Worm (Caenorhabditis elegans): Measurements from ENCODE around the gene R04A9.9.

DNA sequence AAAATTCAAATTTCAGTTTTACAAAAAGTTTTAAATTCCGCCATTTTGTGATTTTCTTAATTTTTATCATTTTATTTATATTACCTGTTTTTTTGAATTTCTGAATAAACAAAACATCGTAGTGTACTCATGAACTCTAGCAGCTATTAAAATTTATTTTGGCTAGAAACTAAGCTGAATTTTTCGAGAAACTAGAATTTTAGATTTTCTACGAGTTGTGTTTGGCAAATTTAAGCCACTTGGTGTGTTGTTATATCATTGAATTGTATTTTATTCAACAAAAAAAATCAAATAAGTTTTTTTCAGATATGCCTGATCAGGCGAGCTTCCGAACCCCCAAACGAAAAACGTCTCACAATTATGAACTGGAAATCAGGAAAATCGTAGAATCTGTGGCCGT, 6.9 kb upstream of the R04A9.9 start, which contains the start of gene R04A9.6:
- TF ChIP-seq ztf-11 (tag; optimal IDR thresholded peaks at IDR 0.05) (no peak), nhr-12 (tag; optimal IDR thresholded peaks at IDR 0.05) (no peak), snpc-4 (tag; optimal IDR thresholded peaks at IDR 0.05) (no peak), ceh-83 (GFP tag; optimal IDR thresholded peaks at IDR 0.05) (no peak), nhr-2 (tag; optimal IDR thresholded peaks at IDR 0.05) (no peak), mab-5 (tag; optimal IDR thresholded peaks at IDR 0.05) (no peak)
